Fruit fly (Drosophila melanogaster) whole organism, embryonic: ENCODE results near the gene CG7879.

Source experiments
- Ada2b ChIP-seq: fragments of 200-800 bp; sonication (Bioruptor generic); IDR thresholded peaks from 2 replicates; pipeline ENCODE4 v1.3.6; 2022; ENCODE audit warnings: missing biosample characterization, missing genetic modification characterization
- Atf-2 ChIP-seq: fragments of 200-800 bp; sonication (Bioruptor generic); optimal IDR thresholded peaks from 2 replicates; lab custom pipeline; 2016; ENCODE audit warnings: missing biosample characterization, missing genetic modification characterization
- Blimp-1 ChIP-seq: fragments of 200-800 bp; sonication (Bioruptor generic); optimal IDR thresholded peaks from 3 replicates; lab custom pipeline; 2018; ENCODE audit warnings: missing biosample characterization, missing genetic modification characterization, mild to moderate bottlenecking, moderate library complexity, missing genetic modification reagents
- CG10147 ChIP-seq: fragments of 200-800 bp; sonication (Bioruptor generic); optimal IDR thresholded peaks from 2 replicates; lab custom pipeline; 2019; ENCODE audit warnings: missing biosample characterization, mild to moderate bottlenecking, missing genetic modification characterization, moderate library complexity
- CG12219 ChIP-seq: fragments of 200-800 bp; sonication (Bioruptor generic); optimal IDR thresholded peaks from 3 replicates; lab custom pipeline; 2018; ENCODE audit warnings: missing biosample characterization, mild to moderate bottlenecking, missing genetic modification characterization
- CG13296 ChIP-seq: fragments of 200-800 bp; sonication (Bioruptor generic); optimal IDR thresholded peaks from 3 replicates; lab custom pipeline; 2018; ENCODE audit warnings: missing biosample characterization, mild to moderate bottlenecking, missing genetic modification characterization
- CG14014 ChIP-seq: fragments of 200-800 bp; sonication (Bioruptor generic); IDR thresholded peaks from 2 replicates; pipeline ENCODE4 v1.3.6; 2022; ENCODE audit warnings: missing biosample characterization, missing genetic modification characterization
- CG15696 ChIP-seq: fragments of 200-800 bp; sonication (Bioruptor generic); optimal IDR thresholded peaks from 2 replicates; lab custom pipeline; 2019; ENCODE audit warnings: missing biosample characterization, mild to moderate bottlenecking, missing genetic modification characterization, moderate library complexity
- CG17829 ChIP-seq: fragments of 200-800 bp; optimal IDR thresholded peaks from 2 replicates; lab custom pipeline; 2019; ENCODE audit warnings: missing biosample characterization, mild to moderate bottlenecking, missing genetic modification characterization, moderate library complexity
- CG18619 ChIP-seq: fragments of 200-800 bp; sonication (Bioruptor generic); optimal IDR thresholded peaks from 3 replicates; lab custom pipeline; 2017; ENCODE audit warnings: missing biosample characterization, mild to moderate bottlenecking, missing genetic modification characterization
- CG2120 ChIP-seq: fragments of 200-800 bp; sonication (Bioruptor generic); optimal IDR thresholded peaks from 3 replicates; lab custom pipeline; 2016; ENCODE audit warnings: missing biosample characterization, missing genetic modification characterization
- CG30403 ChIP-seq: fragments of 200-800 bp; sonication (Bioruptor generic); optimal IDR thresholded peaks from 3 replicates; lab custom pipeline; 2016; ENCODE audit warnings: missing biosample characterization, missing genetic modification characterization
- CG32767 ChIP-seq: fragments of 200-800 bp; sonication (Bioruptor generic); IDR thresholded peaks from 2 replicates; pipeline ENCODE4 v1.3.6; 2022; ENCODE audit warnings: missing biosample characterization, missing genetic modification characterization
- CG4328 ChIP-seq: fragments of 200-800 bp; sonication (Bioruptor generic); optimal IDR thresholded peaks from 3 replicates; lab custom pipeline; 2017; ENCODE audit warnings: missing biosample characterization, missing genetic modification reagents, missing genetic modification characterization
- CG4404 ChIP-seq: fragments of 200-800 bp; sonication (Bioruptor generic); IDR thresholded peaks from 2 replicates; pipeline ENCODE4 v1.3.6; 2022; ENCODE audit warnings: missing biosample characterization, missing genetic modification characterization
- CG4424 ChIP-seq: fragments of 200-800 bp; sonication (Bioruptor generic); optimal IDR thresholded peaks from 3 replicates; lab custom pipeline; 2016; ENCODE audit warnings: missing biosample characterization, missing genetic modification characterization
- CG4854 ChIP-seq: fragments of 200-800 bp; sonication (Bioruptor generic); optimal IDR thresholded peaks from 2 replicates; lab custom pipeline; 2016; ENCODE audit warnings: missing biosample characterization, missing genetic modification characterization, inconsistent platforms
- CG6813 ChIP-seq: fragments of 200-800 bp; sonication (Bioruptor generic); optimal IDR thresholded peaks from 2 replicates; lab custom pipeline; 2017; ENCODE audit warnings: missing biosample characterization, missing genetic modification characterization, mild to moderate bottlenecking, moderate library complexity, missing genetic modification reagents
- CG7357 ChIP-seq: fragments of 200-800 bp; sonication (Bioruptor generic); IDR thresholded peaks from 3 replicates; pipeline ENCODE4 v1.3.6; 2022; ENCODE audit warnings: missing biosample characterization, missing genetic modification characterization
- CG7963 ChIP-seq: fragments of 200-800 bp; sonication (Bioruptor generic); IDR thresholded peaks from 3 replicates; pipeline ENCODE4 v1.3.6; 2022; ENCODE audit warnings: missing biosample characterization, missing genetic modification characterization; ENCODE audit not compliant: partially characterized antibody
- CG8388 ChIP-seq: fragments of 200-800 bp; sonication (Bioruptor generic); optimal IDR thresholded peaks from 2 replicates; lab custom pipeline; 2019; ENCODE audit warnings: missing biosample characterization, mild to moderate bottlenecking, missing genetic modification characterization, moderate library complexity
- CG8478 ChIP-seq: fragments of >200 bp; optimal IDR thresholded peaks from 2 replicates; lab custom pipeline; 2018
- Dbx ChIP-seq: fragments of 200-800 bp; sonication (Bioruptor generic); IDR thresholded peaks from 3 replicates; pipeline ENCODE4 v1.3.6; 2022; ENCODE audit warnings: missing biosample characterization, missing genetic modification characterization
- Dfd ChIP-seq, 2 experiments: fragments of >200 bp; optimal IDR thresholded peaks; 2 replicates each; lab custom pipeline; 2017; ENCODE audit warnings: missing biosample characterization in 2 of 2, missing genetic modification characterization in 2 of 2
- Elba2 ChIP-seq: fragments of 200-800 bp; sonication (Bioruptor generic); optimal IDR thresholded peaks from 3 replicates; lab custom pipeline; 2016; ENCODE audit warnings: missing biosample characterization, missing genetic modification characterization
- Fer1 ChIP-seq: fragments of 200-800 bp; sonication (Bioruptor generic); optimal IDR thresholded peaks from 2 replicates; lab custom pipeline; 2017; ENCODE audit warnings: missing biosample characterization, mild to moderate bottlenecking, missing genetic modification characterization
- Fer3 ChIP-seq: fragments of 200-800 bp; sonication (Bioruptor generic); optimal IDR thresholded peaks from 2 replicates; lab custom pipeline; 2018; ENCODE audit warnings: missing biosample characterization, mild to moderate bottlenecking, missing genetic modification characterization, moderate library complexity
- Hr51 ChIP-seq, 2 experiments: fragments of 200-800 bp; sonication (Bioruptor generic); optimal IDR thresholded peaks; 2 replicates in 1 of 2; 3 replicates in 1 of 2; lab custom pipeline; 2016 to 2018; ENCODE audit warnings: missing biosample characterization in 2 of 2, missing genetic modification characterization in 2 of 2, mild to moderate bottlenecking in 1 of 2, moderate library complexity in 1 of 2
- Hsf ChIP-seq: fragments of 200-800 bp; sonication (Bioruptor generic); optimal IDR thresholded peaks from 3 replicates; lab custom pipeline; 2016; ENCODE audit warnings: missing biosample characterization, missing genetic modification characterization
- Myb ChIP-seq: fragments of 200-800 bp; sonication (Bioruptor generic); optimal IDR thresholded peaks from 2 replicates; lab custom pipeline; 2016; ENCODE audit warnings: missing biosample characterization, missing genetic modification characterization
- NK7.1 ChIP-seq: fragments of 200-800 bp; sonication (Bioruptor generic); optimal IDR thresholded peaks from 3 replicates; lab custom pipeline; 2016; ENCODE audit warnings: missing biosample characterization, missing genetic modification characterization
- Oli ChIP-seq: fragments of 200-800 bp; sonication (Bioruptor generic); optimal IDR thresholded peaks from 2 replicates; lab custom pipeline; 2018; ENCODE audit warnings: missing biosample characterization, mild to moderate bottlenecking, missing genetic modification characterization, moderate library complexity
- Optix ChIP-seq: fragments of 200-800 bp; sonication (Bioruptor generic); IDR thresholded peaks from 3 replicates; pipeline ENCODE4 v1.3.6; 2022; ENCODE audit warnings: missing biosample characterization, missing genetic modification characterization
- Sox102F ChIP-seq: fragments of 200-800 bp; sonication (Bioruptor generic); optimal IDR thresholded peaks from 2 replicates; lab custom pipeline; 2018; ENCODE audit warnings: missing biosample characterization, mild to moderate bottlenecking, missing genetic modification characterization, moderate library complexity
- Sry-β ChIP-seq: fragments of 200-800 bp; sonication (Bioruptor generic); optimal IDR thresholded peaks from 2 replicates; lab custom pipeline; 2018; ENCODE audit warnings: missing biosample characterization, mild to moderate bottlenecking, missing genetic modification characterization, moderate library complexity
- ara ChIP-seq: fragments of 200-800 bp; sonication (Bioruptor generic); IDR thresholded peaks from 2 replicates; pipeline ENCODE4 v1.3.6; 2022; ENCODE audit warnings: missing biosample characterization, missing genetic modification characterization
- ato ChIP-seq: fragments of 200-800 bp; sonication (Bioruptor generic); IDR thresholded peaks from 2 replicates; pipeline ENCODE4 v1.3.6; 2022; ENCODE audit warnings: missing biosample characterization, missing genetic modification characterization; ENCODE audit not compliant: partially characterized antibody
- br ChIP-seq: fragments of >200 bp; optimal IDR thresholded peaks from 2 replicates; lab custom pipeline; 2017
- dimm ChIP-seq: fragments of 200-800 bp; sonication (Bioruptor generic); IDR thresholded peaks from 2 replicates; pipeline ENCODE4 v1.3.6; 2022; ENCODE audit warnings: missing biosample characterization, missing genetic modification characterization
- lmd ChIP-seq: fragments of 200-800 bp; sonication (Bioruptor generic); IDR thresholded peaks from 2 replicates; pipeline ENCODE4 v1.3.6; 2022; ENCODE audit warnings: missing biosample characterization, missing genetic modification characterization
- lov ChIP-seq, 2 experiments: fragments of 200-800 bp in 1 of 2; fragments of >200 bp in 1 of 2; sonication (Bioruptor generic) in 1 of 2; IDR thresholded peaks in 1 of 2; optimal IDR thresholded peaks in 1 of 2; 2 replicates in 1 of 2; 3 replicates in 1 of 2; pipeline versions ENCODE4 v1.3.6 to Lab custom; 2017 to 2022; ENCODE audit warnings: missing biosample characterization in 1 of 2, missing genetic modification characterization in 1 of 2
- mam ChIP-seq: fragments of 200-800 bp; sonication (Bioruptor generic); optimal IDR thresholded peaks from 3 replicates; lab custom pipeline; 2016; ENCODE audit warnings: missing biosample characterization, missing genetic modification characterization
- nmo ChIP-seq: fragments of 200-800 bp; sonication (Bioruptor generic); optimal IDR thresholded peaks from 2 replicates; lab custom pipeline; 2018; ENCODE audit warnings: missing biosample characterization, mild to moderate bottlenecking, missing genetic modification characterization, moderate library complexity
- sqz ChIP-seq: fragments of 200-800 bp; sonication (Bioruptor generic); optimal IDR thresholded peaks from 3 replicates; lab custom pipeline; 2018; ENCODE audit warnings: missing biosample characterization, mild to moderate bottlenecking, missing genetic modification characterization
- ssp ChIP-seq: fragments of 200-800 bp; sonication (Bioruptor generic); IDR thresholded peaks from 2 replicates; pipeline ENCODE4 v1.3.6; 2022; ENCODE audit warnings: missing biosample characterization, missing genetic modification characterization
- tap ChIP-seq: fragments of 200-800 bp; optimal IDR thresholded peaks from 3 replicates; lab custom pipeline; 2019; ENCODE audit warnings: missing biosample characterization, mild to moderate bottlenecking, missing genetic modification characterization, moderate library complexity
- unpg ChIP-seq: fragments of 200-800 bp; sonication (Bioruptor generic); optimal IDR thresholded peaks from 3 replicates; lab custom pipeline; 2018; ENCODE audit warnings: missing biosample characterization, mild to moderate bottlenecking, missing genetic modification characterization, moderate library complexity
- usp ChIP-seq: fragments of >200 bp; optimal IDR thresholded peaks from 2 replicates; lab custom pipeline; 2017; ENCODE audit warnings: missing biosample characterization, missing genetic modification characterization
- vvl ChIP-seq: fragments of 200-800 bp; sonication (Bioruptor generic); IDR thresholded peaks from 2 replicates; pipeline ENCODE4 v1.3.6; 2022; ENCODE audit warnings: missing biosample characterization, missing genetic modification characterization
- yki ChIP-seq: fragments of >200 bp; optimal IDR thresholded peaks from 3 replicates; lab custom pipeline; 2018

CG7879 gene

dm6 chr3L:1548345-1548970 lies 19.9 kb downstream of the CG7879 start (continued):
- peak; percentile 32 for TF ChIP-seq CG6813 (GFP tag; lab: Kevin White, UChicago)
- peak; percentile 27 for TF ChIP-seq Blimp-1 (GFP tag; lab: Kevin White, UChicago)
- no peak for TF ChIP-seq CG32767
- peak; percentile 80 for TF ChIP-seq CG30403 (GFP tag; lab: Kevin White, UChicago)
- peak; percentile 24 for TF ChIP-seq Atf-2
- peak; percentile 65 for TF ChIP-seq Fer3 (tag; lab: Kevin White, UChicago)
- TF ChIP-seq CG4328: peak; percentile 25
- peak; percentile 44 for TF ChIP-seq CG17829 (tag; lab: Kevin White, UChicago)
- 0 out of 2 replicates have a peak, but pooled peaks have one; percentile 12 for TF ChIP-seq ssp (GFP tag; lab: Robert Waterston, UW)
- TF ChIP-seq Hsf (GFP tag; lab: Kevin White, UChicago): peak; percentile 59
- no peak for TF ChIP-seq Optix (GFP tag; lab: Robert Waterston, UW)
- TF ChIP-seq dimm (GFP tag; lab: Robert Waterston, UW): no peak
- peak; percentile 27 for TF ChIP-seq Myb (GFP tag; lab: Kevin White, UChicago)
- no peak for TF ChIP-seq NK7.1 (GFP tag; lab: Kevin White, UChicago)
- no peak for TF ChIP-seq CG8478 (lab: Kevin White, UChicago)
- peak; percentile 38 for TF ChIP-seq tap (tag; lab: Kevin White, UChicago)
- TF ChIP-seq CG10147 (GFP tag; lab: Kevin White, UChicago): peak; percentile 63
- peak; percentile 60 for TF ChIP-seq nmo
- no peak for TF ChIP-seq CG7963 (GFP tag; lab: Robert Waterston, UW)
- no peak for TF ChIP-seq ato (GFP tag; lab: Robert Waterston, UW)
- no peak for TF ChIP-seq CG12219 (GFP tag; lab: Kevin White, UChicago)
- peak in 1 of 2 experiments; percentile 82 for TF ChIP-seq Hr51 (GFP tag; optimal IDR thresholded peaks at IDR 0.05; lab: Kevin White, UChicago)
- peak; percentile 56 for TF ChIP-seq Sox102F (GFP tag; lab: Kevin White, UChicago)
- TF ChIP-seq CG7357 (GFP tag; lab: Robert Waterston, UW): no peak
- peak; percentile 59; the same call in 1 of the 2 replicates for TF ChIP-seq lmd (GFP tag; lab: Robert Waterston, UW)
- TF ChIP-seq unpg: peak; percentile 50
- TF ChIP-seq Sry-β (GFP tag; lab: Kevin White, UChicago): no peak
- no peak for TF ChIP-seq br (lab: Kevin White, UChicago)
- no peak for TF ChIP-seq vvl (GFP tag; lab: Robert Waterston, UW)
- peak; percentile 38; the same call in 1 of the 2 replicates for TF ChIP-seq Ada2b (GFP tag; lab: Robert Waterston, UW)
- TF ChIP-seq CG4424 (GFP tag; lab: Kevin White, UChicago): peak; percentile 59
- peak; percentile 89 for TF ChIP-seq CG2120
- peak; percentile 43; the same call in 1 of the 3 replicates for TF ChIP-seq Dbx (GFP tag; lab: Robert Waterston, UW)
- TF ChIP-seq Elba2 (GFP tag; lab: Kevin White, UChicago): no peak
- TF ChIP-seq Fer1: peak; percentile 79
- peak; percentile 66 for TF ChIP-seq Oli (tag; lab: Kevin White, UChicago)
- peak; percentile 10 for TF ChIP-seq CG8388 (GFP tag; lab: Kevin White, UChicago)
- TF ChIP-seq CG18619 (GFP tag; lab: Kevin White, UChicago): peak; percentile 63
- TF ChIP-seq sqz: peak; percentile 27
- TF ChIP-seq lov (optimal IDR thresholded peaks at IDR 0.05; lab: Kevin White, UChicago): no peak
- no peak for TF ChIP-seq lov (GFP tag; IDR thresholded peaks at IDR 0.05; lab: Robert Waterston, UW)
- peak; percentile 23 for TF ChIP-seq CG15696 (tag; lab: Kevin White, UChicago)
- TF ChIP-seq mam (GFP tag; lab: Kevin White, UChicago): peak; percentile 62
- TF ChIP-seq yki (lab: Kevin White, UChicago): no peak
- TF ChIP-seq ara (GFP tag; lab: Robert Waterston, UW): no peak
- no peak for TF ChIP-seq usp (GFP tag; lab: Kevin White, UChicago)
- peak in 1 of 2 experiments; percentile 74 for TF ChIP-seq Dfd (GFP tag; optimal IDR thresholded peaks at IDR 0.05; lab: Kevin White, UChicago)
- peak; percentile 74 for TF ChIP-seq CG13296 (GFP tag; lab: Kevin White, UChicago)
- peak; percentile 55; the same call in 1 of the 2 replicates for TF ChIP-seq CG14014 (GFP tag; lab: Robert Waterston, UW)
- peak; percentile 43; the same call in 1 of the 2 replicates for TF ChIP-seq CG4404 (GFP tag; lab: Robert Waterston, UW)
- TF ChIP-seq CG4854 (GFP tag; lab: Kevin White, UChicago): peak; percentile 42
